Fruit fly (Drosophila melanogaster) whole organism, embryonic: ENCODE measurements around the gene LysB.
A peak's percentile ranks its signal among the peaks of the same experiment; 100 is the strongest.

Source experiments
- ATbp ChIP-seq: fragments of 200-800 bp; sonication (Bioruptor generic); optimal IDR thresholded peaks from 2 replicates; lab custom pipeline; 2017; ENCODE audit warnings: missing biosample characterization, mild to moderate bottlenecking, missing genetic modification characterization, missing genetic modification reagents
- Bgb ChIP-seq: fragments of 200-800 bp; sonication (Bioruptor generic); IDR thresholded peaks from 2 replicates; pipeline ENCODE4 v1.3.6; 2022; ENCODE audit warnings: missing biosample characterization, missing genetic modification characterization; ENCODE audit not compliant: partially characterized antibody
- CG10366 ChIP-seq: fragments of 200-800 bp; sonication (Bioruptor generic); IDR thresholded peaks from 2 replicates; pipeline ENCODE4 v1.3.6; 2022; ENCODE audit warnings: missing biosample characterization, missing genetic modification characterization
- CG12104 ChIP-seq: fragments of 200-800 bp; sonication (Bioruptor generic); optimal IDR thresholded peaks from 3 replicates; lab custom pipeline; 2016; ENCODE audit warnings: missing biosample characterization, missing genetic modification characterization
- CG12299 ChIP-seq: fragments of 200-800 bp; sonication (Bioruptor generic); optimal IDR thresholded peaks from 2 replicates; lab custom pipeline; 2018; ENCODE audit warnings: missing biosample characterization, mild to moderate bottlenecking, missing genetic modification characterization
- CG1233 ChIP-seq: fragments of 200-800 bp; sonication (Bioruptor generic); optimal IDR thresholded peaks from 4 replicates; lab custom pipeline; 2018; ENCODE audit warnings: missing biosample characterization, mild to moderate bottlenecking, missing genetic modification characterization
- CG12769 ChIP-seq: fragments of 200-800 bp; sonication (Bioruptor generic); optimal IDR thresholded peaks from 2 replicates; lab custom pipeline; 2019; ENCODE audit warnings: missing biosample characterization, mild to moderate bottlenecking, missing genetic modification characterization, moderate library complexity
- CG15011 ChIP-seq: fragments of 200-800 bp; sonication (Bioruptor generic); optimal IDR thresholded peaks from 3 replicates; lab custom pipeline; 2018; ENCODE audit warnings: missing biosample characterization, mild to moderate bottlenecking, missing genetic modification characterization
- CG17568 ChIP-seq: fragments of 200-800 bp; sonication (Bioruptor generic); optimal IDR thresholded peaks from 2 replicates; lab custom pipeline; 2018; ENCODE audit warnings: missing biosample characterization, mild to moderate bottlenecking, missing genetic modification characterization, moderate library complexity
- CG2116 ChIP-seq: fragments of 200-800 bp; sonication (Bioruptor generic); optimal IDR thresholded peaks from 3 replicates; lab custom pipeline; 2018; ENCODE audit warnings: missing biosample characterization, mild to moderate bottlenecking, missing genetic modification characterization
- CG2202 ChIP-seq: fragments of 200-800 bp; sonication (Bioruptor generic); optimal IDR thresholded peaks from 2 replicates; lab custom pipeline; 2018; ENCODE audit warnings: missing biosample characterization, mild to moderate bottlenecking, missing genetic modification characterization
- CG30431 ChIP-seq: fragments of 200-800 bp; sonication (Bioruptor generic); optimal IDR thresholded peaks from 2 replicates; lab custom pipeline; 2017; ENCODE audit warnings: missing biosample characterization, missing genetic modification characterization
- CG31365 ChIP-seq: fragments of 200-800 bp; sonication (Bioruptor generic); optimal IDR thresholded peaks from 2 replicates; lab custom pipeline; 2018; ENCODE audit warnings: missing biosample characterization, mild to moderate bottlenecking, missing genetic modification characterization
- CG32767 ChIP-seq: fragments of 200-800 bp; sonication (Bioruptor generic); IDR thresholded peaks from 2 replicates; pipeline ENCODE4 v1.3.6; 2022; ENCODE audit warnings: missing biosample characterization, missing genetic modification characterization
- CG32772 ChIP-seq: fragments of 200-800 bp; sonication (Bioruptor generic); IDR thresholded peaks from 2 replicates; pipeline ENCODE4 v1.3.6; 2022; ENCODE audit warnings: missing biosample characterization, missing genetic modification characterization
- CG4424 ChIP-seq: fragments of 200-800 bp; sonication (Bioruptor generic); optimal IDR thresholded peaks from 3 replicates; lab custom pipeline; 2016; ENCODE audit warnings: missing biosample characterization, missing genetic modification characterization
- CG5180 ChIP-seq: fragments of 200-800 bp; sonication (Bioruptor generic); optimal IDR thresholded peaks from 3 replicates; lab custom pipeline; 2017; ENCODE audit warnings: missing biosample characterization, missing genetic modification characterization, mild to moderate bottlenecking, moderate library complexity, missing genetic modification reagents
- CG6683 ChIP-seq: fragments of 200-800 bp; sonication (Bioruptor generic); optimal IDR thresholded peaks from 2 replicates; lab custom pipeline; 2017; ENCODE audit warnings: missing biosample characterization, mild to moderate bottlenecking, missing genetic modification characterization, missing genetic modification reagents
- CG6791 ChIP-seq: fragments of 200-800 bp; sonication (Bioruptor generic); IDR thresholded peaks from 3 replicates; pipeline ENCODE4 v1.3.6; 2022; ENCODE audit warnings: missing biosample characterization, missing genetic modification characterization; ENCODE audit not compliant: partially characterized antibody
- CG7271 ChIP-seq: fragments of 200-800 bp; sonication (Bioruptor generic); optimal IDR thresholded peaks from 2 replicates; lab custom pipeline; 2018; ENCODE audit warnings: missing biosample characterization, mild to moderate bottlenecking, missing genetic modification characterization, moderate library complexity
- CG8089 ChIP-seq: fragments of 200-800 bp; sonication (Bioruptor generic); optimal IDR thresholded peaks from 3 replicates; lab custom pipeline; 2016; ENCODE audit warnings: missing biosample characterization, missing genetic modification characterization
- CG9215 ChIP-seq: fragments of 200-800 bp; sonication (Bioruptor generic); IDR thresholded peaks from 2 replicates; pipeline ENCODE4 v1.3.6; 2022; ENCODE audit warnings: missing biosample characterization, missing genetic modification characterization
- CTCF ChIP-seq: fragments of 200-800 bp; sonication (Bioruptor generic); optimal IDR thresholded peaks from 2 replicates; lab custom pipeline; 2017; ENCODE audit warnings: missing biosample characterization, mild to moderate bottlenecking, missing genetic modification characterization, moderate library complexity
- Drgx ChIP-seq: fragments of 200-800 bp; sonication (Bioruptor generic); IDR thresholded peaks from 2 replicates; pipeline ENCODE4 v1.3.6; 2022; ENCODE audit warnings: missing biosample characterization, missing genetic modification characterization
- Ets65A ChIP-seq: fragments of 200-800 bp; sonication (Bioruptor generic); peaks from one replicate; lab custom pipeline; 2016; ENCODE audit warnings: missing biosample characterization, missing genetic modification characterization
- Fer2 ChIP-seq: fragments of 200-800 bp; sonication (Bioruptor generic); optimal IDR thresholded peaks from 2 replicates; lab custom pipeline; 2018; ENCODE audit warnings: missing biosample characterization, mild to moderate bottlenecking, missing genetic modification characterization, moderate library complexity
- HmgZ ChIP-seq: fragments of 200-800 bp; sonication (Bioruptor generic); optimal IDR thresholded peaks from 2 replicates; lab custom pipeline; 2018; ENCODE audit warnings: missing biosample characterization, mild to moderate bottlenecking, missing genetic modification characterization
- Hr51 ChIP-seq, 2 experiments: fragments of 200-800 bp; sonication (Bioruptor generic); optimal IDR thresholded peaks; 2 replicates in 1 of 2; 3 replicates in 1 of 2; lab custom pipeline; 2016 to 2018; ENCODE audit warnings: missing biosample characterization in 2 of 2, missing genetic modification characterization in 2 of 2, mild to moderate bottlenecking in 1 of 2, moderate library complexity in 1 of 2
- Nf-YA ChIP-seq: fragments of 200-800 bp; sonication (Bioruptor generic); IDR thresholded peaks from 2 replicates; pipeline ENCODE4 v1.3.6; 2022; ENCODE audit warnings: missing biosample characterization, missing genetic modification characterization
- NfI ChIP-seq: fragments of 200-800 bp; sonication (Bioruptor generic); optimal IDR thresholded peaks from 3 replicates; lab custom pipeline; 2018; ENCODE audit warnings: missing biosample characterization, mild to moderate bottlenecking, missing genetic modification characterization, moderate library complexity
- Oli ChIP-seq: fragments of 200-800 bp; sonication (Bioruptor generic); optimal IDR thresholded peaks from 2 replicates; lab custom pipeline; 2018; ENCODE audit warnings: missing biosample characterization, mild to moderate bottlenecking, missing genetic modification characterization, moderate library complexity
- Opbp ChIP-seq: fragments of 200-800 bp; sonication (Bioruptor generic); IDR thresholded peaks from 3 replicates; pipeline ENCODE4 v1.3.6; 2022; ENCODE audit warnings: missing biosample characterization, missing genetic modification characterization; ENCODE audit not compliant: partially characterized antibody
- PHDP ChIP-seq: fragments of 200-800 bp; sonication (Bioruptor generic); optimal IDR thresholded peaks from 3 replicates; lab custom pipeline; 2018; ENCODE audit warnings: missing biosample characterization, mild to moderate bottlenecking, missing genetic modification characterization, moderate library complexity
- Rfx ChIP-seq: fragments of 200-800 bp; sonication (Bioruptor generic); IDR thresholded peaks from 2 replicates; pipeline ENCODE4 v1.3.6; 2022; ENCODE audit warnings: missing biosample characterization, missing genetic modification characterization
- Scr ChIP-seq: fragments of 200-800 bp; sonication (Bioruptor generic); IDR thresholded peaks from 2 replicates; pipeline ENCODE4 v1.3.6; 2022; ENCODE audit warnings: missing biosample characterization, missing genetic modification characterization; ENCODE audit not compliant: partially characterized antibody
- Sry-δ ChIP-seq: fragments of 200-800 bp; sonication (Bioruptor generic); optimal IDR thresholded peaks from 2 replicates; lab custom pipeline; 2016; ENCODE audit warnings: missing biosample characterization, missing genetic modification characterization
- Tbp ChIP-seq: fragments of >200 bp; optimal IDR thresholded peaks from 2 replicates; lab custom pipeline; 2018; ENCODE audit warnings: missing biosample characterization, missing genetic modification characterization
- ab ChIP-seq: fragments of 200-800 bp; sonication (Bioruptor generic); optimal IDR thresholded peaks from 2 replicates; lab custom pipeline; 2016; ENCODE audit warnings: missing biosample characterization, missing genetic modification characterization
- btn ChIP-seq: fragments of 200-800 bp; sonication (Bioruptor generic); optimal IDR thresholded peaks from 2 replicates; lab custom pipeline; 2016; ENCODE audit warnings: missing biosample characterization, missing genetic modification characterization
- chif ChIP-seq, 2 experiments: fragments of 200-800 bp; sonication (Bioruptor generic); optimal IDR thresholded peaks; 3 replicates each; lab custom pipeline; 2016; ENCODE audit warnings: missing biosample characterization in 2 of 2, missing genetic modification characterization in 2 of 2
- ci ChIP-seq: fragments of 200-800 bp; sonication (Bioruptor generic); IDR thresholded peaks from 3 replicates; pipeline ENCODE4 v1.3.6; 2022; ENCODE audit warnings: missing biosample characterization, missing genetic modification characterization
- crc ChIP-seq: fragments of 200-800 bp; sonication (Bioruptor generic); optimal IDR thresholded peaks from 2 replicates; lab custom pipeline; 2016; ENCODE audit warnings: missing biosample characterization, missing genetic modification characterization
- esg ChIP-seq: fragments of 200-800 bp; sonication (Bioruptor generic); conservative IDR thresholded peaks from 2 replicates; pipeline ENCODE4 v1.3.6; 2022; ENCODE audit warnings: missing biosample characterization, missing genetic modification characterization
- eve ChIP-seq, 2 experiments: fragments of >200 bp; optimal IDR thresholded peaks; 2 replicates each; lab custom pipeline; 2017; ENCODE audit warnings: missing biosample characterization in 2 of 2, missing genetic modification characterization in 2 of 2
- gcm ChIP-seq: fragments of 200-800 bp; sonication (Bioruptor generic); optimal IDR thresholded peaks from 2 replicates; lab custom pipeline; 2019; ENCODE audit warnings: missing biosample characterization, mild to moderate bottlenecking, missing genetic modification characterization, moderate library complexity
- lab ChIP-seq: fragments of 200-800 bp; sonication (Bioruptor generic); optimal IDR thresholded peaks from 3 replicates; lab custom pipeline; 2017; ENCODE audit warnings: missing biosample characterization, missing genetic modification characterization, mild to moderate bottlenecking, moderate library complexity, missing genetic modification reagents
- lmd ChIP-seq: fragments of 200-800 bp; sonication (Bioruptor generic); IDR thresholded peaks from 2 replicates; pipeline ENCODE4 v1.3.6; 2022; ENCODE audit warnings: missing biosample characterization, missing genetic modification characterization
- odd ChIP-seq: fragments of 200-800 bp; sonication (Bioruptor generic); optimal IDR thresholded peaks from 2 replicates; lab custom pipeline; 2017; ENCODE audit warnings: missing biosample characterization, mild to moderate bottlenecking, missing genetic modification characterization
- p53 ChIP-seq: fragments of 200-800 bp; sonication (Bioruptor generic); optimal IDR thresholded peaks from 2 replicates; lab custom pipeline; 2016; ENCODE audit warnings: missing biosample characterization, missing genetic modification characterization
- ranshi ChIP-seq: fragments of 200-800 bp; sonication (Bioruptor generic); IDR thresholded peaks from 2 replicates; pipeline ENCODE4 v1.3.6; 2022; ENCODE audit warnings: missing biosample characterization, missing genetic modification characterization
- toy ChIP-seq: fragments of 200-800 bp; sonication (Bioruptor generic); IDR thresholded peaks from 2 replicates; pipeline ENCODE4 v1.3.6; 2022; ENCODE audit warnings: missing biosample characterization, missing genetic modification characterization

Gene LysB

dm6 chr3L:1216460-1216859 is 9.3 kb downstream of the LysB start (continued):
- TF ChIP-seq odd (GFP tag; lab: Kevin White, UChicago), result no peak
- TF ChIP-seq CG17568 (GFP tag; lab: Kevin White, UChicago), result no peak
- no peak for TF ChIP-seq CG8089 (GFP tag; lab: Kevin White, UChicago)
- peak; percentile 33 to 44 for TF ChIP-seq chif (GFP tag; optimal IDR thresholded peaks at IDR 0.05; lab: Kevin White, UChicago)
- TF ChIP-seq btn (GFP tag; lab: Kevin White, UChicago), result peak; percentile 47
- peak; percentile 50 for TF ChIP-seq ATbp (GFP tag; lab: Kevin White, UChicago)
- TF ChIP-seq toy (GFP tag; lab: Robert Waterston, UW), result no peak
- peak; percentile 70 for TF ChIP-seq ci (GFP tag; lab: Robert Waterston, UW)
- 0 out of 2 replicates have a peak, but pooled peaks have one; percentile 12 for TF ChIP-seq Rfx (GFP tag; lab: Robert Waterston, UW)
- no peak for TF ChIP-seq CG32772
- peak; percentile 35 for TF ChIP-seq PHDP
- TF ChIP-seq Drgx (GFP tag; lab: Robert Waterston, UW), result no peak
- peak; percentile 0 for TF ChIP-seq Sry-δ
- TF ChIP-seq CG1233 (GFP tag; lab: Kevin White, UChicago), result peak; percentile 6
- no peak for TF ChIP-seq Tbp (GFP tag; lab: Kevin White, UChicago)
- TF ChIP-seq p53 (GFP tag; lab: Kevin White, UChicago), result no peak
- TF ChIP-seq eve (GFP tag; optimal IDR thresholded peaks at IDR 0.05; lab: Kevin White, UChicago), result no peak
- TF ChIP-seq CG6683 (GFP tag; lab: Kevin White, UChicago), result no peak
- TF ChIP-seq CG10366 (GFP tag; lab: Robert Waterston, UW), result peak; percentile 26; the same call in 1 of the 2 replicates
- peak; percentile 75 for TF ChIP-seq Ets65A (GFP tag; lab: Kevin White, UChicago)
- TF ChIP-seq CG7271, result no peak
- no peak for TF ChIP-seq CG6791 (GFP tag; lab: Robert Waterston, UW)
- no peak for TF ChIP-seq Bgb (GFP tag; lab: Robert Waterston, UW)
- no peak for TF ChIP-seq CG2116 (GFP tag; lab: Kevin White, UChicago)
- no peak for TF ChIP-seq Scr
- TF ChIP-seq crc, result peak; percentile 8
- peak in 1 of 2 experiments; percentile 46 for TF ChIP-seq Hr51 (GFP tag; optimal IDR thresholded peaks at IDR 0.05; lab: Kevin White, UChicago)
- TF ChIP-seq esg, result peak; percentile 29
- no peak for TF ChIP-seq CG12299 (tag; lab: Kevin White, UChicago)
- no peak for TF ChIP-seq CG9215
- TF ChIP-seq CG5180 (GFP tag; lab: Kevin White, UChicago), result no peak
- peak; percentile 13 for TF ChIP-seq NfI (GFP tag; lab: Kevin White, UChicago)
- TF ChIP-seq HmgZ, result no peak
- no peak for TF ChIP-seq CTCF (GFP tag; lab: Kevin White, UChicago)
- TF ChIP-seq ranshi (GFP tag; lab: Robert Waterston, UW), result peak; percentile 55; the same call in 1 of the 2 replicates
- peak; percentile 15 for TF ChIP-seq CG15011 (GFP tag; lab: Kevin White, UChicago)
- peak; percentile 49 for TF ChIP-seq Oli
- TF ChIP-seq lmd, result peak; percentile 45
- no peak for TF ChIP-seq Nf-YA (GFP tag; lab: Robert Waterston, UW)
- TF ChIP-seq Fer2 (tag; lab: Kevin White, UChicago), result no peak
- TF ChIP-seq CG32767 (GFP tag; lab: Robert Waterston, UW), result peak; percentile 37; the same call in 1 of the 2 replicates
- no peak for TF ChIP-seq CG31365 (tag; lab: Kevin White, UChicago)
- TF ChIP-seq CG12104 (GFP tag; lab: Kevin White, UChicago), result no peak
- TF ChIP-seq CG4424 (GFP tag; lab: Kevin White, UChicago), result peak; percentile 28
- peak; percentile 58 for TF ChIP-seq lab (GFP tag; lab: Kevin White, UChicago)
- no peak for TF ChIP-seq ab (GFP tag; lab: Kevin White, UChicago)
- no peak for TF ChIP-seq CG2202 (tag; lab: Kevin White, UChicago)
- TF ChIP-seq gcm (GFP tag; lab: Kevin White, UChicago), result peak; percentile 10
- TF ChIP-seq CG30431, result peak; percentile 36
- TF ChIP-seq Opbp (GFP tag; lab: Robert Waterston, UW), result no peak
- peak; percentile 32 for TF ChIP-seq CG12769
